Worm (Caenorhabditis elegans) whole organism, young adult: ENCODE data around the gene mpst-4.

Experiments used
- B0019.2 ChIP-seq: fragments of 200-800 bp; sonication (Bioruptor generic); conservative IDR thresholded peaks from 2 replicates; pipeline ENCODE4 v1.3.6; 2022; ENCODE audit warnings: missing genetic modification reagents, missing genetic modification characterization, missing compliant biosample characterization
- B0336.3 ChIP-seq: fragments of 200-800 bp; sonication (Bioruptor generic); IDR thresholded peaks from 2 replicates; pipeline ENCODE4 v1.3.6; 2022; ENCODE audit warnings: missing genetic modification characterization, missing compliant biosample characterization
- F33H1.4 ChIP-seq: fragments of 200-800 bp; sonication (Bioruptor generic); IDR thresholded peaks from 2 replicates; pipeline ENCODE4 v1.3.6; 2022; ENCODE audit warnings: missing genetic modification reagents, missing genetic modification characterization, missing compliant biosample characterization
- F39B2.1 ChIP-seq: fragments of 200-800 bp; sonication (Bioruptor generic); IDR thresholded peaks from 2 replicates; pipeline ENCODE4 v1.3.6; 2022; ENCODE audit warnings: missing genetic modification reagents, missing genetic modification characterization, missing compliant biosample characterization
- F55B11.4 ChIP-seq: sonication (generic microtip); optimal IDR thresholded peaks from 2 replicates; lab custom pipeline; 2016; ENCODE audit warnings: missing compliant biosample characterization, missing genetic modification characterization, borderline replicate concordance; ENCODE audit not compliant: insufficient read depth
- F57C9.4 ChIP-seq: sonication (generic microtip); optimal IDR thresholded peaks from 2 replicates; lab custom pipeline; 2017; ENCODE audit warnings: mild to moderate bottlenecking, missing genetic modification characterization, missing compliant biosample characterization
- Y67H2A.10 ChIP-seq: fragments of 200-800 bp; sonication (Bioruptor generic); conservative IDR thresholded peaks from 2 replicates; pipeline ENCODE4 v1.3.6; 2022; ENCODE audit warnings: missing genetic modification reagents, missing genetic modification characterization, missing compliant biosample characterization
- Y79H2A.3 ChIP-seq: fragments of 200-800 bp; sonication (Bioruptor generic); conservative IDR thresholded peaks from 2 replicates; pipeline ENCODE4 v1.3.6; 2022; ENCODE audit warnings: missing genetic modification reagents, missing genetic modification characterization, missing compliant biosample characterization
- attf-3 ChIP-seq: fragments of 200-800 bp; sonication (Bioruptor generic); conservative IDR thresholded peaks from 2 replicates; pipeline ENCODE4 v1.3.6; 2022; ENCODE audit warnings: missing genetic modification reagents, missing genetic modification characterization, missing compliant biosample characterization
- attf-5 ChIP-seq: fragments of 200-800 bp; sonication (Bioruptor generic); optimal IDR thresholded peaks from 2 replicates; lab custom pipeline; 2018; ENCODE audit warnings: mild to moderate bottlenecking, missing genetic modification characterization, missing compliant biosample characterization
- cebp-1 ChIP-seq, 2 experiments: fragments of 200-800 bp in 1 of 2; sonication (Bioruptor generic) in 1 of 2; sonication (generic microtip) in 1 of 2; IDR thresholded peaks in 1 of 2; optimal IDR thresholded peaks in 1 of 2; 2 replicates each; pipeline versions ENCODE4 v1.3.6 to Lab custom; 2017 to 2022; ENCODE audit warnings: missing compliant biosample characterization in 2 of 2, missing genetic modification characterization in 2 of 2, mild to moderate bottlenecking in 1 of 2, missing genetic modification reagents in 1 of 2, moderate library complexity in 1 of 2
- ceh-100 ChIP-seq: fragments of 200-800 bp; sonication (Bioruptor generic); IDR thresholded peaks from 2 replicates; pipeline ENCODE4 v1.3.6; 2022; ENCODE audit warnings: missing genetic modification reagents, missing genetic modification characterization, missing compliant biosample characterization
- ceh-27 ChIP-seq: fragments of 200-800 bp; sonication (Bioruptor generic); optimal IDR thresholded peaks from 2 replicates; lab custom pipeline; 2018; ENCODE audit warnings: mild to moderate bottlenecking, missing genetic modification characterization, moderate library complexity, missing compliant biosample characterization
- ceh-79 ChIP-seq: sonication (generic microtip); optimal IDR thresholded peaks from 2 replicates; lab custom pipeline; 2017; ENCODE audit warnings: mild to moderate bottlenecking, missing genetic modification characterization, missing compliant biosample characterization
- ceh-91 ChIP-seq: fragments of 200-800 bp; sonication (Bioruptor generic); IDR thresholded peaks from 2 replicates; pipeline ENCODE4 v1.3.6; 2022; ENCODE audit warnings: missing genetic modification reagents, missing genetic modification characterization, missing compliant biosample characterization
- die-1 ChIP-seq: sonication (generic microtip); optimal IDR thresholded peaks from 2 replicates; lab custom pipeline; 2016; ENCODE audit warnings: missing genotype, mild to moderate bottlenecking, missing genetic modification characterization, missing compliant biosample characterization
- dpl-1 ChIP-seq: fragments of 150-350 bp; optimal IDR thresholded peaks from 2 replicates; lab custom pipeline; 2014; ENCODE audit warnings: missing biosample characterization, missing genetic modification reagents, missing genetic modification characterization
- egl-44 ChIP-seq: fragments of 200-800 bp; sonication (Bioruptor generic); IDR thresholded peaks from 2 replicates; pipeline ENCODE4 v1.3.6; 2022; ENCODE audit warnings: missing genetic modification reagents, missing genetic modification characterization, missing compliant biosample characterization
- egrh-3 ChIP-seq: fragments of 200-800 bp; sonication (Bioruptor generic); IDR thresholded peaks from 2 replicates; pipeline ENCODE4 v1.3.6; 2022; ENCODE audit warnings: missing genetic modification reagents, missing genetic modification characterization, missing compliant biosample characterization
- hmg-1.2 ChIP-seq: fragments of 200-800 bp; sonication (Bioruptor generic); IDR thresholded peaks from 2 replicates; pipeline ENCODE4 v1.3.6; 2022; ENCODE audit warnings: missing genetic modification reagents, missing genetic modification characterization, missing compliant biosample characterization
- lin-26 ChIP-seq: fragments of 200-800 bp; sonication (Bioruptor generic); IDR thresholded peaks from 2 replicates; pipeline ENCODE4 v1.3.6; 2022; ENCODE audit warnings: missing genetic modification reagents, missing genetic modification characterization, missing compliant biosample characterization
- mel-28 ChIP-seq: sonication (generic microtip); optimal IDR thresholded peaks from 2 replicates; lab custom pipeline; 2016; ENCODE audit warnings: borderline replicate concordance, mild to moderate bottlenecking, missing genetic modification characterization, missing compliant biosample characterization
- nfya-2 ChIP-seq: fragments of 200-800 bp; sonication (Bioruptor generic); IDR thresholded peaks from 2 replicates; pipeline ENCODE4 v1.3.6; 2022; ENCODE audit warnings: missing genetic modification reagents, missing genetic modification characterization, missing compliant biosample characterization
- nhr-179 ChIP-seq: sonication (generic microtip); optimal IDR thresholded peaks from 2 replicates; lab custom pipeline; 2016; ENCODE audit warnings: mild to moderate bottlenecking, missing genetic modification characterization, missing compliant biosample characterization
- nhr-90 ChIP-seq: sonication (generic microtip); optimal IDR thresholded peaks from 2 replicates; lab custom pipeline; 2016; ENCODE audit warnings: missing genotype, mild to moderate bottlenecking, missing genetic modification characterization, missing compliant biosample characterization
- rec-8 ChIP-seq, 2 experiments: sonication (generic microtip); optimal IDR thresholded peaks; 2 replicates each; lab custom pipeline; 2016; ENCODE audit warnings: mild to moderate bottlenecking in 2 of 2, missing genetic modification characterization in 2 of 2, missing genetic modification reagents in 2 of 2, missing genotype in 2 of 2, missing biosample characterization in 1 of 2, missing compliant biosample characterization in 1 of 2, moderate library complexity in 1 of 2
- repo-1 ChIP-seq: sonication (generic microtip); optimal IDR thresholded peaks from 2 replicates; lab custom pipeline; 2017; ENCODE audit warnings: mild to moderate bottlenecking, missing genetic modification characterization, missing compliant biosample characterization
- rpc-1 ChIP-seq, 2 experiments: fragments of 150-350 bp in 1 of 2; sonication (generic microtip) in 1 of 2; optimal IDR thresholded peaks; 2 replicates each; lab custom pipeline; 2014 to 2018; ENCODE audit warnings: missing biosample characterization in 1 of 2, missing genetic modification characterization in 1 of 2, missing genetic modification reagents in 1 of 2, missing genotype in 1 of 2
- somi-1 ChIP-seq: fragments of 200-800 bp; sonication (Bioruptor generic); optimal IDR thresholded peaks from 2 replicates; lab custom pipeline; 2018; ENCODE audit warnings: mild to moderate bottlenecking, missing genetic modification characterization, missing compliant biosample characterization
- tbx-9 ChIP-seq: sonication (generic microtip); optimal IDR thresholded peaks from 2 replicates; lab custom pipeline; 2016; ENCODE audit warnings: borderline replicate concordance, missing genetic modification characterization, inconsistent platforms, missing compliant biosample characterization
- unc-62 ChIP-seq: fragments of 150-350 bp; optimal IDR thresholded peaks from 2 replicates; lab custom pipeline; 2014; ENCODE audit warnings: missing biosample characterization, missing genetic modification reagents, missing genetic modification characterization
- zfh-2 ChIP-seq: fragments of 200-800 bp; sonication (Bioruptor generic); conservative IDR thresholded peaks from 2 replicates; pipeline ENCODE4 v1.3.6; 2022; ENCODE audit warnings: missing genetic modification reagents, missing genetic modification characterization, missing compliant biosample characterization
- zim-3 ChIP-seq: sonication (generic microtip); optimal IDR thresholded peaks from 2 replicates; lab custom pipeline; 2017; ENCODE audit warnings: mild to moderate bottlenecking, missing genetic modification characterization, moderate library complexity, missing compliant biosample characterization
- ztf-18 ChIP-seq: sonication (generic microtip); optimal IDR thresholded peaks from 2 replicates; lab custom pipeline; 2016; ENCODE audit warnings: missing genotype, mild to moderate bottlenecking, missing genetic modification characterization, missing compliant biosample characterization
- ztf-25 ChIP-seq: fragments of 200-800 bp; sonication (Bioruptor generic); IDR thresholded peaks from 2 replicates; pipeline ENCODE4 v1.3.6; 2022; ENCODE audit warnings: missing genetic modification reagents, missing genetic modification characterization, missing compliant biosample characterization
- ztf-28 ChIP-seq: fragments of 200-800 bp; sonication (Bioruptor generic); IDR thresholded peaks from 2 replicates; pipeline ENCODE4 v1.3.6; 2022; ENCODE audit warnings: missing genetic modification reagents, missing genetic modification characterization, missing compliant biosample characterization

Gene mpst-4

DNA sequence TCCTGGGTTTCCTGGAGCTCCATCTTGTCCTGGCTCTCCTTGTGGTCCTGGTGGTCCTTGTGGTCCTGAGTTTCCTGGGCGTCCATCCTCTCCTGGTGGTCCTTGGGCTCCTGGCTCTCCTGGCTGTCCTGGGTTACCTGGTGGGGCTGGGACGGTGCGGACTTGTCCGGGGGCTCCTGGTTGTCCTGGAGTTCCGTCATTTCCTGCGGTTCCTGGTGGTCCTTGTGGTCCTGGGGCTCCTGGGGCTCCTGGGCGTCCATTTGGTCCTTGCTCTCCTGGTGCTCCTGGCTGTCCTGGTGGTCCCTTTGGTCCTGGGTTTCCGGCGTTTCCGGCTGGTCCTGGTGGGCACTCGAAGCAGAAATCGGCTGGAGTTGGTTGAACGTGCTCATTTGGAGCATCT lies 9.1 kb upstream of the mpst-4 start:
- TF ChIP-seq egrh-3 (GFP tag; lab: Robert Waterston, UW) (peak; percentile 92), ztf-25 (GFP tag; lab: Robert Waterston, UW) (0 out of 2 replicates have a peak, but pooled peaks have one; percentile 52), zfh-2 (GFP tag; lab: Robert Waterston, UW) (peak; percentile 86), lin-26 (GFP tag; lab: Robert Waterston, UW) (peak; percentile 37; the same call in 1 of the 2 replicates)

DNA sequence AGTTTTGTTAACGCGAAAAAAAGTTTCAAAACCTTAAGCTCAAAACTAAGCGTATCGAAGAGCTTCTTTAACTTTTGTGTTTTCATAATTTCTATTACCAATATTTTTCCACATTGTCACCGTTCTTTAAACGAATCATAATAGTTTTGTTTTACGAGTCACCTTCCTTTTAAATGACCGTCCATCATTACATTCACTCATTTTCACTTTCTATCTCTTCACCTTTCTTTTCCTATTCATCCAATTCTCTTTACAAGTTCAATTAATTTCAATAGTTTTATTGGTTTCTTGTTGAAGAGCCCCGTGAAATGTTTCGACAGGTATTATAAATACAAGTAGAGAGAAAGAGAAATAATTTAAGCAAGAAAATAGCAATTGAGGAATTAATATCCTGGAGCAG lies 8.6 kb upstream of the mpst-4 start:
- no peak for TF ChIP-seq mel-28
- TF ChIP-seq ztf-18: no peak
- TF ChIP-seq egl-44: no peak
- no peak for TF ChIP-seq ztf-28 (GFP tag; lab: Robert Waterston, UW)
- TF ChIP-seq ceh-27 (GFP tag; lab: Kevin White, UChicago): no peak
- TF ChIP-seq ceh-79: no peak
- TF ChIP-seq tbx-9 (tag; lab: Kevin White, UChicago): no peak
- no peak for TF ChIP-seq unc-62 (GFP tag; lab: Kevin White, UChicago)
- no peak for TF ChIP-seq zim-3
- TF ChIP-seq ceh-91 (GFP tag; lab: Robert Waterston, UW): no peak
- TF ChIP-seq die-1 (tag; lab: Kevin White, UChicago): no peak
- no peak for TF ChIP-seq ceh-100 (GFP tag; lab: Robert Waterston, UW)
- TF ChIP-seq B0336.3 (GFP tag; lab: Robert Waterston, UW): no peak
- no peak for TF ChIP-seq nhr-90
- no peak for TF ChIP-seq F33H1.4
- TF ChIP-seq attf-5 (GFP tag; lab: Kevin White, UChicago): no peak
- TF ChIP-seq cebp-1 (GFP tag; IDR thresholded peaks at IDR 0.05; lab: Robert Waterston, UW): no peak
- no peak for TF ChIP-seq cebp-1 (tag; optimal IDR thresholded peaks at IDR 0.05; lab: Kevin White, UChicago)
- no peak for TF ChIP-seq rpc-1 (optimal IDR thresholded peaks at IDR 0.05; lab: Kevin White, UChicago)
- no peak for TF ChIP-seq rpc-1 (tag; optimal IDR thresholded peaks at IDR 0.05; lab: Kevin White, UChicago)
- no peak for TF ChIP-seq Y67H2A.10 (GFP tag; lab: Robert Waterston, UW)
- no peak for TF ChIP-seq F55B11.4 (tag; lab: Kevin White, UChicago)

ce11 chrII:4870691-4871090 lies 7.4 kb upstream of the mpst-4 start, which contains the start of gene col-20:
Gene col-20 (minus strand): TSS chrII:4870791.
- TF ChIP-seq dpl-1 (GFP tag; lab: Kevin White, UChicago) (no peak), B0019.2 (GFP tag; lab: Robert Waterston, UW) (no peak), nhr-179 (tag; lab: Kevin White, UChicago) (no peak), egl-44 (no peak), F39B2.1 (GFP tag; lab: Robert Waterston, UW) (no peak), ceh-79 (no peak), repo-1 (tag; lab: Kevin White, UChicago) (no peak), rec-8 (tag; optimal IDR thresholded peaks at IDR 0.05; lab: Kevin White, UChicago) (no peak), hmg-1.2 (GFP tag; lab: Robert Waterston, UW) (no peak), somi-1 (GFP tag; lab: Kevin White, UChicago) (no peak), nfya-2 (GFP tag; lab: Robert Waterston, UW) (no peak), Y79H2A.3 (no peak), egrh-3 (GFP tag; lab: Robert Waterston, UW) (no peak), attf-3 (GFP tag; lab: Robert Waterston, UW) (no peak), F57C9.4 (tag; lab: Kevin White, UChicago) (no peak)
